Fruit fly (Drosophila melanogaster): Measurements from ENCODE around the gene CG10366.

The CG10366 gene

DNA sequence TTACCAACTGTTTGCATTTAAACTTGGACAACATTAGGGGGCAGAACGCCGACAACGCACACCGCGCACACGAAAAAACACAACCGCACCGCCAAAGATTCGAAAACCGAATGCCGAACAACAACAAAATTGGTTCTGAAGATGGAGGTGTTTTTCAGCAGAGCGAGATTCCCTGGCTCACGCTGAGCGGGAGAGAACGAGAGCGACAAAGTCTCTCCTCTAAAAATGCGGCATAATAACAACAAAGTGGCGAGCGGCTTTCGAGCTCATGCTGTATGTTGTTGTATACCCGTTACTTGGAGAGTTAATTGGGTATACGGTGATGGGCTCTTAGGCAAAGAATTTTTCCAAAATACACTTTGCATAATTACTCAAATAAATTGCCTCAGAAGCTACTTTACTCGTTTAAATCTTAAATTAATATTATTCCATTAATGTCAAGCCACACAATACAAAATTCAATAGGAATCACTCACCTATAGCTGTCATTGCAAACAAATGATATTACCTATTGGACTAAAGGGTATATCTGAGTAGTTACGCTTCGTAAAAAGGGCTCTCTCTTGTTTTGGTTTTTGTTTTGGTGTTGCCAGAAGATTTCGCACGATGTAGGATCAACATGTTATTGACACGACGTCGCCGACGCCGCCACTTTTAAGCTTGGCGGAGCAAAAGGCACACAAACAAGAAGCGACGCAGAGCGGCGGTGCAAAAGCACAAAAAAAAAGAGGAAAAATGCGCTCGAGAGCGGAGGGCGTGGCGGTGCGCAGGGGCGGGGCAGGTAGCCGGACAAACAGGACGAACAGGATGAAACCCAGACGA lies 11.3 kb upstream of the CG10366 start (continued):
- TF ChIP-seq Sin3A (optimal IDR thresholded peaks at IDR 0.05) (no peak), CG31365 (tag; optimal IDR thresholded peaks at IDR 0.05) (peak; percentile 26), mirr (GFP tag; optimal IDR thresholded peaks at IDR 0.05) (peak; percentile 29), dmrt99B (tag; optimal IDR thresholded peaks at IDR 0.05) (peak; percentile 79), ems (GFP tag; optimal IDR thresholded peaks at IDR 0.05) (peak; percentile 59), hbn (GFP tag; IDR thresholded peaks at IDR 0.05; ENCODE audit: partially characterized antibody) (no peak), Awh (GFP tag; IDR thresholded peaks at IDR 0.05) (no peak), CG7839 (tag; optimal IDR thresholded peaks at IDR 0.05) (peak; percentile 76), br (optimal IDR thresholded peaks at IDR 0.05) (no peak), bcd (GFP tag; optimal IDR thresholded peaks at IDR 0.05) (peak; percentile 63), Meics (GFP tag; optimal IDR thresholded peaks at IDR 0.05) (peak; percentile 79), H2.0 (GFP tag; IDR thresholded peaks at IDR 0.05) (peak; percentile 40; the same call in 1 of the 2 replicates), tna (GFP tag; IDR thresholded peaks at IDR 0.05; ENCODE audit: partially characterized antibody) (no peak), exex (tag; optimal IDR thresholded peaks at IDR 0.05) (peak; percentile 27), scrt (GFP tag; optimal IDR thresholded peaks at IDR 0.05) (peak; percentile 78), CG10979 (tag; optimal IDR thresholded peaks at IDR 0.05) (peak; percentile 62), pita (GFP tag; optimal IDR thresholded peaks at IDR 0.05) (no peak), klu (GFP tag; IDR thresholded peaks at IDR 0.05) (no peak), CG17612 (GFP tag; IDR thresholded peaks at IDR 0.05) (peak; percentile 31; the same call in 1 of the 2 replicates), Xrp1 (GFP tag; IDR thresholded peaks at IDR 0.05) (peak; percentile 67; the same call in 1 of the 2 replicates), pho (GFP tag; optimal IDR thresholded peaks at IDR 0.05) (peak; percentile 65), sim (GFP tag; IDR thresholded peaks at IDR 0.05) (no peak), ase (GFP tag; IDR thresholded peaks at IDR 0.05) (0 out of 3 replicates have a peak, but pooled peaks have one; percentile 14), dan (GFP tag; IDR thresholded peaks at IDR 0.05) (no peak), CG12236 (GFP tag; optimal IDR thresholded peaks at IDR 0.05) (peak; percentile 30), org-1 (GFP tag; optimal IDR thresholded peaks at IDR 0.05) (peak; percentile 61), CG6813 (GFP tag; optimal IDR thresholded peaks at IDR 0.05) (peak; percentile 20), nerfin-1 (tag; optimal IDR thresholded peaks at IDR 0.05) (no peak), slou (GFP tag; optimal IDR thresholded peaks at IDR 0.05) (peak; percentile 37), zen (tag; optimal IDR thresholded peaks at IDR 0.05) (no peak), B-H1 (GFP tag; IDR thresholded peaks at IDR 0.05) (no peak), CG12299 (tag; optimal IDR thresholded peaks at IDR 0.05) (peak; percentile 66), CG1603 (tag; optimal IDR thresholded peaks at IDR 0.05) (peak; percentile 62), CG2129 (GFP tag; IDR thresholded peaks at IDR 0.05; ENCODE audit: partially characterized antibody) (no peak), CG1529 (GFP tag; optimal IDR thresholded peaks at IDR 0.05) (no peak), jumu (GFP tag; optimal IDR thresholded peaks at IDR 0.05) (peak; percentile 39), CG12769 (tag; optimal IDR thresholded peaks at IDR 0.05) (peak; percentile 78), kah (GFP tag; optimal IDR thresholded peaks at IDR 0.05) (no peak), CG2889 (GFP tag; IDR thresholded peaks at IDR 0.05) (no peak), emc (GFP tag; optimal IDR thresholded peaks at IDR 0.05) (no peak), Antp (GFP tag; optimal IDR thresholded peaks at IDR 0.05) (no peak), z (GFP tag; IDR thresholded peaks at IDR 0.05) (peak; percentile 63; the same call in 2 of the 3 replicates), lov (optimal IDR thresholded peaks at IDR 0.05) (no peak), lov (GFP tag; IDR thresholded peaks at IDR 0.05) (no peak), CG4854 (GFP tag; optimal IDR thresholded peaks at IDR 0.05) (peak; percentile 51), Tbp (GFP tag; optimal IDR thresholded peaks at IDR 0.05) (no peak), Hmr (GFP tag; optimal IDR thresholded peaks at IDR 0.05) (peak; percentile 82), mld (GFP tag; IDR thresholded peaks at IDR 0.05; ENCODE audit: partially characterized antibody) (0 out of 3 replicates have a peak, but pooled peaks have one; percentile 54), NC2β (GFP tag; optimal IDR thresholded peaks at IDR 0.05) (peak; percentile 24), ftz-f1 (GFP tag; optimal IDR thresholded peaks at IDR 0.05) (peak; percentile 9)

Measured in whole organism, embryonic.